Worm (Caenorhabditis elegans) whole organism, L3 larva: ENCODE measurements around the gene C04E6.13.

ENCODE experiments used
- R02D3.7 ChIP-seq: fragments of 150-350 bp; optimal IDR thresholded peaks from 2 replicates; lab custom pipeline; 2014; ENCODE audit warnings: missing biosample characterization, missing genetic modification characterization
- ZK546.5 ChIP-seq: sonication (generic microtip); optimal IDR thresholded peaks from 2 replicates; lab custom pipeline; 2017; ENCODE audit warnings: missing biosample characterization, missing genetic modification characterization
- ama-1 ChIP-seq: fragments of 150-350 bp; optimal IDR thresholded peaks from 2 replicates; lab custom pipeline; 2018
- ceh-28 ChIP-seq: fragments of 150-350 bp; optimal IDR thresholded peaks from 2 replicates; lab custom pipeline; 2014; ENCODE audit warnings: missing biosample characterization, missing genetic modification reagents, missing genetic modification characterization
- ceh-82 ChIP-seq: fragments of 150-350 bp; optimal IDR thresholded peaks from 2 replicates; lab custom pipeline; 2014; ENCODE audit warnings: missing biosample characterization, missing genetic modification characterization
- ceh-9 ChIP-seq: sonication (generic microtip); optimal IDR thresholded peaks from 2 replicates; lab custom pipeline; 2018; ENCODE audit warnings: missing biosample characterization, missing genetic modification characterization
- daf-12 ChIP-seq: fragments of 150-350 bp; optimal IDR thresholded peaks from 2 replicates; lab custom pipeline; 2014; ENCODE audit warnings: missing biosample characterization, missing genetic modification reagents, missing genetic modification characterization
- elt-1 ChIP-seq: fragments of 150-350 bp; optimal IDR thresholded peaks from 2 replicates; lab custom pipeline; 2014; ENCODE audit warnings: missing biosample characterization, missing genetic modification characterization
- elt-3 ChIP-seq, 3 experiments: fragments of 150-350 bp in 1 of 3; sonication (generic microtip) in 2 of 3; optimal IDR thresholded peaks; 2 replicates in 2 of 3; 4 replicates in 1 of 3; lab custom pipeline; 2014 to 2017; ENCODE audit warnings: missing biosample characterization in 3 of 3, missing genetic modification characterization in 3 of 3
- eor-1 ChIP-seq, 2 experiments: fragments of 150-350 bp; optimal IDR thresholded peaks; 2 replicates each; lab custom pipeline; 2014 to 2018; ENCODE audit warnings: missing biosample characterization in 2 of 2, missing genetic modification characterization in 2 of 2
- fkh-10 ChIP-seq: sonication (generic microtip); optimal IDR thresholded peaks from 2 replicates; lab custom pipeline; 2017; ENCODE audit warnings: missing biosample characterization, missing genetic modification reagents, missing genetic modification characterization
- fos-1 ChIP-seq: fragments of 150-350 bp; optimal IDR thresholded peaks from 2 replicates; lab custom pipeline; 2014; ENCODE audit warnings: missing biosample characterization, missing genetic modification characterization
- lin-15B ChIP-seq: fragments of 150-350 bp; optimal IDR thresholded peaks from 2 replicates; lab custom pipeline; 2014; ENCODE audit warnings: missing biosample characterization, missing genetic modification characterization
- lin-39 ChIP-seq: fragments of 150-350 bp; optimal IDR thresholded peaks from 2 replicates; lab custom pipeline; 2018; ENCODE audit warnings: missing biosample characterization, missing genetic modification reagents, missing genetic modification characterization
- mml-1 ChIP-seq: fragments of 150-350 bp; sonication (generic microtip); optimal IDR thresholded peaks from 3 replicates; lab custom pipeline; 2014; ENCODE audit warnings: missing biosample characterization, missing genetic modification characterization
- nfya-1 ChIP-seq: sonication (generic microtip); optimal IDR thresholded peaks from 2 replicates; lab custom pipeline; 2017; ENCODE audit warnings: missing genetic modification characterization, mild to moderate bottlenecking, missing compliant biosample characterization, antibody characterized with exemption, moderate library complexity; ENCODE audit not compliant: insufficient read depth
- nhr-11 ChIP-seq: fragments of 150-350 bp; optimal IDR thresholded peaks from 2 replicates; lab custom pipeline; 2014; ENCODE audit warnings: missing biosample characterization, missing genetic modification characterization
- nhr-23 ChIP-seq: fragments of 150-350 bp; optimal IDR thresholded peaks from 2 replicates; lab custom pipeline; 2014; ENCODE audit warnings: missing biosample characterization, missing genetic modification reagents, missing genetic modification characterization
- nhr-237 ChIP-seq: fragments of 150-350 bp; optimal IDR thresholded peaks from 2 replicates; lab custom pipeline; 2014; ENCODE audit warnings: missing biosample characterization, missing genetic modification characterization
- nhr-25 ChIP-seq: sonication (generic microtip); optimal IDR thresholded peaks from 2 replicates; lab custom pipeline; 2017; ENCODE audit warnings: missing biosample characterization, missing genetic modification characterization
- nhr-28 ChIP-seq: fragments of 150-350 bp; optimal IDR thresholded peaks from 2 replicates; lab custom pipeline; 2014; ENCODE audit warnings: missing biosample characterization, missing genetic modification characterization
- nhr-43 ChIP-seq: sonication (generic microtip); optimal IDR thresholded peaks from 2 replicates; lab custom pipeline; 2016; ENCODE audit warnings: mild to moderate bottlenecking, missing genetic modification characterization, missing compliant biosample characterization; ENCODE audit not compliant: poor library complexity, severe bottlenecking
- nhr-76 ChIP-seq: fragments of 150-350 bp; sonication (generic microtip); optimal IDR thresholded peaks from 5 replicates; lab custom pipeline; 2014; ENCODE audit warnings: missing biosample characterization, missing genetic modification characterization
- sea-2 ChIP-seq: fragments of 150-350 bp; sonication (generic microtip); optimal IDR thresholded peaks from 4 replicates; lab custom pipeline; 2014; ENCODE audit warnings: missing biosample characterization, missing genetic modification reagents, missing genetic modification characterization
- skn-1 ChIP-seq: fragments of 150-350 bp; optimal IDR thresholded peaks from 2 replicates; lab custom pipeline; 2014; ENCODE audit warnings: missing biosample characterization, missing genetic modification characterization
- unc-62 ChIP-seq: fragments of 150-350 bp; sonication (generic microtip); optimal IDR thresholded peaks from 4 replicates; lab custom pipeline; 2014; ENCODE audit warnings: missing biosample characterization, missing genetic modification reagents, missing genetic modification characterization
- ztf-11 ChIP-seq: fragments of 150-350 bp; optimal IDR thresholded peaks from 2 replicates; lab custom pipeline; 2014; ENCODE audit warnings: missing biosample characterization, missing genetic modification characterization
- ztf-4 ChIP-seq: fragments of 150-350 bp; optimal IDR thresholded peaks from 2 replicates; lab custom pipeline; 2014; ENCODE audit warnings: missing biosample characterization, missing genetic modification characterization

C04E6.13 gene

ce11 chrV:5953086-5953485 lies 40.6 kb downstream of the C04E6.13 start:
- no peak for TF ChIP-seq sea-2 (GFP tag; lab: Kevin White, UChicago)
- no peak for TF ChIP-seq ceh-9 (tag; lab: Kevin White, UChicago)
- TF ChIP-seq nhr-43 (tag; lab: Kevin White, UChicago) = no peak
- no peak for TF ChIP-seq eor-1 (tag; optimal IDR thresholded peaks at IDR 0.05; lab: Kevin White, UChicago)
- TF ChIP-seq nfya-1 (tag; lab: Kevin White, UChicago) = peak; percentile 88
- TF ChIP-seq nhr-23 (tag; lab: Kevin White, UChicago) = no peak

- no peak for TF ChIP-seq ztf-11 (tag; lab: Kevin White, UChicago)
- TF ChIP-seq nhr-11 (tag; lab: Kevin White, UChicago) = no peak
- TF ChIP-seq elt-1 (tag; lab: Kevin White, UChicago) = no peak
- TF ChIP-seq skn-1 (tag; lab: Kevin White, UChicago) = no peak
- TF ChIP-seq ztf-4 = no peak
- no peak for TF ChIP-seq lin-39 (tag; lab: Kevin White, UChicago)
- no peak for TF ChIP-seq ZK546.5 (tag; lab: Kevin White, UChicago)
- TF ChIP-seq daf-12 = no peak
Measured at ce11 chrV:5954747-5955146, 42.2 kb downstream of the C04E6.13 start, which contains the start of gene M03F8.6. Gene M03F8.6 (minus strand): TSS chrV:5954847.

ce11 chrV:5955627-5956026 lies 43.1 kb downstream of the C04E6.13 start:
- no peak for TF ChIP-seq ztf-11 (tag; lab: Kevin White, UChicago)
- TF ChIP-seq nhr-76 (tag; lab: Kevin White, UChicago) = no peak
- TF ChIP-seq ama-1 = no peak
- TF ChIP-seq ceh-82 = no peak
- TF ChIP-seq ceh-28 (tag; lab: Kevin White, UChicago) = no peak
- no peak for TF ChIP-seq nhr-237 (tag; lab: Kevin White, UChicago)
- no peak for TF ChIP-seq nhr-23 (tag; lab: Kevin White, UChicago)

ce11 chrV:5961516-5961915 lies 49.0 kb downstream of the C04E6.13 start, which contains the start of gene mcp-1:
Gene mcp-1 (plus strand): TSS chrV:5961807.
- TF ChIP-seq nhr-25 (tag; lab: Kevin White, UChicago) = no peak
- TF ChIP-seq unc-62 (GFP tag; lab: Kevin White, UChicago) = no peak
- TF ChIP-seq lin-39 (tag; lab: Kevin White, UChicago) = no peak
- TF ChIP-seq R02D3.7 (tag; lab: Kevin White, UChicago) = no peak
- TF ChIP-seq nhr-76 (tag; lab: Kevin White, UChicago) = no peak
- no peak for TF ChIP-seq sea-2 (GFP tag; lab: Kevin White, UChicago)
- TF ChIP-seq elt-3 (tag; optimal IDR thresholded peaks at IDR 0.05; lab: Kevin White, UChicago) = no peak
- TF ChIP-seq nfya-1 (tag; lab: Kevin White, UChicago) = peak; percentile 26
- TF ChIP-seq mml-1 = no peak
- TF ChIP-seq nhr-28 (tag; lab: Kevin White, UChicago) = no peak
- TF ChIP-seq fkh-10 (GFP tag; lab: Kevin White, UChicago) = peak; percentile 83
- TF ChIP-seq lin-15B (tag; lab: Kevin White, UChicago) = no peak
- TF ChIP-seq, all 47 proteins: peak for 2

ce11 chrV:5963092-5963491 lies 50.6 kb downstream of the C04E6.13 start:
- TF ChIP-seq ceh-28 (tag; lab: Kevin White, UChicago) = no peak
- TF ChIP-seq fos-1 (tag; lab: Kevin White, UChicago) = no peak
